Fruit fly (Drosophila melanogaster): ENCODE data around the gene CG6409.

Gene CG6409

DNA sequence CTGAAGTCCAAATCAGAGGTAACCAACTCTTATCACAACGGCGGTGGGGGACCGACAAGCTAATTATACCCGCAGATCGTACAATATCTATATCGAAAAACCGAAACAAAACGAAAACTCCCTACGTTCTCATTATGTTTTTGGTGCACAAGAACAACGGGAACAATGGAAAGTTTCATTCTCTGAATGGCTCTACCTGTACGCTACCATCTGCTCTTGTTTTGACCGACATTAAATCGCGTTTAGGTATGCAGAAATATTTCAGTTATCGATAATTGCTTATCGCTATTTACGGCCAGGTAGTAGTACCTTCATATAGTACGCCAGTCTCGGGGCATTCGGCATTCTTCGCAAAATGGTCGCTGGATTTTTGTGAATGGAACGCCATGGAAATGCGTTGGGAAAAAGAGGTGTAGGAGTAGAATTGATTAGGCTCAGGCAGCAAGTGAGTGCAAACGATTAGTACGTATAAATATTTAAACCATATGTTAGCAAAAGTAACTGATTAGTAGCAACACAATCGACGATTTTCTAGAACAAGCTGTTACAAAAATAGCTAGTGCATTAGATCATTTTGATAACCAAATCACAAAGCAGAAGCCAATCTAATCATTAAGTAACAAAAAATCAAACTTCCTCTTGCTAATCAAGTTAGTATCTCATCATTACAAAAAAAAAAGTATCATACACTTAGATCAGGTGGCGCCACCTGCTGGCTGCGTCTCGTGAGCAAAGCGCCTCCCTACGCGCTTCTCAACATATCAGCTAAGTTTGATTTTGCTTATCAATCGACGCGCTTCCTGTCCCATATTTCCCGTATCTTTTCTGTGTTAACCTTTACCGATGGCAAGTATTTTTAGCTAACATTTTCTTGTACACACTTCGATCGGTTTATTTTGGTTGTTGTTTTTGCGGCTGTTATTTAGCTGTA lies 19.4 kb downstream of the CG6409 start:
- TF ChIP-seq noc (tag; optimal IDR thresholded peaks at IDR 0.05): no peak

DNA sequence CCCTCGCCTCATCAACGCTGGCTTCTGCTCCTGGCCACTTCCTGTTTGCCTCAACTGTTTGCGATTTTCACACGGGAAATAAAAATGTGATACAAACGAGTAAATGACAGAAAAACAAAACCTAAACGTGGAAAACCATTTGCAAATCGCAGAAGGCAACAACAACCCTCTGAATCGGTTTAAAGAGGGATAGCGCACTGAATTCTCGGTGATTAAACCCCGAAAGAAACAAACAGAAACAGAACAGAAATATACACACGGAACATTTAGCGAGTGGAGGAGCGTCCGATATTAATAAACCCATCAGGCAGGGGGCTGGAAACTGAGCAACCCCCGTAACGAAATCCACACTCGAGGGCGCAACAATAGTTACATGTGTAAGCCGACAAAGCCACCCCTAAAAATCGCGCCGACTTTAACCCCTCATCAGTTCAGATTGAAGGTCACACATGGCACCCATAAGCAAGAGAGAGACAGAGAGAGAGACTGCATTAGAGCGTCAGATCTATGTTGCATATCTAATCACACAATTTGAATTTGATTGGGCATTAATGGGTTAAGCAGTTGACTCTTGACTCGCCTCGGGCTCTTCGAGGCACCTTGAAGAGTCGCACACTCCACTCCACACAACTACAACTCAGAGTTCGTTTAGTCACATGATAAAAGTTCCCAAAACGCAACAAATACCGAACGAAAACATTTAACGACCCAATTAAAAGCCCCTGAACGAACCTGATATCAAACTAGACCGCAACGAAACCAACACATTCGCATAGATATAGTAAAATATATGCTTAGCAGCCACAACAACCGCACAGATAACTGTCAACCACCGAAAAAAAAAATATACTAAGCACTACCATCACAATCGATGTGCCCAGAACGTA lies 20.3 kb downstream of the CG6409 start:
- no peak for TF ChIP-seq noc (tag; optimal IDR thresholded peaks at IDR 0.05)

DNA sequence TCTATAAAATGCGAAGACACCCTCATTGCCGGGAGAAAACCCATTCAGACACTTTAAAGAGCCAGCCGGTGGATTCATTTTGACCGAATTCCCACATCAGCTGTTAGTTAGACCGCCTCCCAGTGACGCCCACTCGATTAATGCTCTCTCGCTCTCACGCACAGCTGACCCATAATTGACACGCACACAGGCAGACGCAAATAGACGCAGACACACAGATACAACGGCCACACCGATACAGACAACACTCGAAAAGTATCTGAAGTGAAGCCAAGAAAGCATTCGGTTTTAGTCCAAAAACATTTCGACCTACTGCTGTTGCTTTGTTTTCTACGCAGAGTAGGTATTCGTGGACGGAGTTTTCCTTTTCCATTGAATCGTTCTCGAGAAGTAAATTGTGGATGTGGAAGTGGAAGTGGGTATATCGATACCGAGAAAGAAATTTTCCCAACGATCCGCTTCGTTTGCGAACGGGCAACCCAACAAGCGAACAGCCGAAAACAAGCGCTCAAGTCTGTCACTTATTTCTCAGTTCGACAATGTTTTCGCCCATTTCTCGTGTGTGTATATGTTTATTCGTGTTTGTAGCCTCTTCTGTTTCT lies 22.0 kb downstream of the CG6409 start:
- no peak for TF ChIP-seq noc (tag; optimal IDR thresholded peaks at IDR 0.05)

DNA sequence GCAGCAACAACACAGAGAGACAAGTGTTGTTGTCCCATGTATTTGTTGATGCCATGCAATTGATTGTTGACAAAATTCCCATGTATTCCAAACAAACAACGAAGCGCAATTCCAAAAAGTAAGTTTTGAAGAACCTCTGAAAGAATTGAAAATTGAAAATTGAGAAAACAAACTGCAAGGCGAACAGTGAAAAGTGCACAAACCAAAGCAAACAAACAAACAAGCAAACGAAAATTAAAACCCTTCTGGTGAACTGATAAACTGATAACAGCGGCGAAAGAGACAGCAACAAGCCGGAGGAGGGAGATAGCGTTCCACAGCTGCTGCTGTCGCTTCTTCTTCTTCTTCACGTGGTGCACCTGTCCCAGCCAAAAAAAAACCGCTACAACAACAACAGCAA lies 23.6 kb downstream of the CG6409 start:
- TF ChIP-seq noc (tag; optimal IDR thresholded peaks at IDR 0.05): no peak

DNA sequence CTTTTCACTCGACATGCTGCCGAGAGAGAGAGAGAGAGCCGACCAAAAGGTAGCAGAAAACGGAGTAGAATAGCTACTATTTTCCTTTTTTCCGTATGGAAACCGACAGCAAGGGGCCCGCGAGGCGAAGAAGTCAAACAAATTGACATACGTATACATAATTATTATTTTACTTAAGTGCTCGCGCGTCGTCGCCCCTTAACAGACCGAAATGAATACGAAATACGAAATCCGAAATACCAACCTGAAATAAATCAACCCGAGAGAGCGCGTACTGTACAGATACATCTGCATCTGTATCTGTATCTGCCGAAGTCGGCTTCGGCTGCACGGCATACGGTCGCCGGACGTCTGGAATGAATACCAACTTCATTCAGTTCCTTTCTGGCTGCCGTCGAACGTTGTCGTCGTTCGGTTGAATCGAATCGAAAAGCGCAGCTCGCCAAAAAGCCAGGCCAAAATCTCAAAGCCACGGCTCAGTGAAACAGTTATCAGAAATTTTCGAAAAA lies 24.6 kb downstream of the CG6409 start:
- peak; percentile 44 for TF ChIP-seq noc (tag; optimal IDR thresholded peaks at IDR 0.05)

DNA sequence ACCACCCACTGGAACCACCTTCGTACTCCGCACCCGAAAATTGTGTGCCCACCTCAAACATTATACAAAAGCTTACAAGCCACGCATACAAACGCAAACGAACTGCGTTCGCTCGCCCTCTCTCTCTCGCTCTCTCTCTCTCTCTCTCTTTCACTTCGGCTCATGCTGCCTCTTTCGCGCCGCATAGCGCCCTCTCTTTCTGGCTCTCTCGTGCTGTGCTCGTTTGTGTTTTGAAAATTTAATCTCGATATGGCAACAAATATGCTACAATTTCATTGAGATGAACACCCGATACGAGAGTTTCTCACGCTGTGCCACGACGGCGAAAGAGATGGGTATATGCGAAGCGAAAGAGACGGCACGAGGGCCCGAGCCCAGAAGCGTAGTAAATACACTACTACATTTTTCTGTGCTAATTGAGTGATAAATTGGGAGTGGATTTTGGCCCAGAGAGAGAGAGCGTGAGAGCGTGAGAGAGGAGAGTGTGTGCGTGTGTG lies 25.6 kb downstream of the CG6409 start:
- peak; percentile 31 for TF ChIP-seq noc (tag; optimal IDR thresholded peaks at IDR 0.05)

DNA sequence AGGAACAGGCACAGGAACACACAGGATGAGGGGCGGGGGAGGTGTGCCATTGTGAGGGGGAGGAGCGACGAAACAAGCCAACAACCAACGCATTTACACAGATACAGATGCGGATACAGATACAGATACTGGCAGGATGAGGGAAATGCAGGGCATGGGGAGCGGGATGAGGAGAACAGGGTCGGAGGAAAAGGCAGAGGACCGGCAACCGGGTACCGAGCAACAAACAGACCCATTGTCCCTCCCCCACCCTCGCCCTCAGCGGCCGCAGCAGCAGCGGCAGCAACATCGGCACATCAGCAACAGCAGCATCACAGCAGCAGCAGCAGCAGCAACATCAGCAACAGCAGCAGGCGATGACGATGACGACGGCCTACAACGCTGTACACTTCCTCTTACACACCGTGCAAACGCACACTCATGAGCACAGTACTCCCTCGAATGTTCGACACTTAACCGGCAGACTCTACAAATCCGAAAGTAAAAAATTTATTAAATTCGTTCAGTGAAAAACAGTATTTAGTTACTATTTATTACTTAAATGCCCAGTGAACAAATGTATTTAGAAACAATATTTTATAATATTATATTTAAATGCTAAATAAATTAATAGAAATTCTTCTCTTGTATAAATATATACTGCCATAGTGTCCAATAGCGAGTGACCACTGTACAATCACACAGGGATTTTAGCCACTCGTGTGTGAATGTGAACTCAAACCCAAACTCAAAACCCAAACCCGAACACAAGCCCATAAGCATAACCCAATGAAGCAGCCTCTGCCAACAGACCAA lies 26.6 kb downstream of the CG6409 start:
- TF ChIP-seq noc (tag; optimal IDR thresholded peaks at IDR 0.05): peak; percentile 51

DNA sequence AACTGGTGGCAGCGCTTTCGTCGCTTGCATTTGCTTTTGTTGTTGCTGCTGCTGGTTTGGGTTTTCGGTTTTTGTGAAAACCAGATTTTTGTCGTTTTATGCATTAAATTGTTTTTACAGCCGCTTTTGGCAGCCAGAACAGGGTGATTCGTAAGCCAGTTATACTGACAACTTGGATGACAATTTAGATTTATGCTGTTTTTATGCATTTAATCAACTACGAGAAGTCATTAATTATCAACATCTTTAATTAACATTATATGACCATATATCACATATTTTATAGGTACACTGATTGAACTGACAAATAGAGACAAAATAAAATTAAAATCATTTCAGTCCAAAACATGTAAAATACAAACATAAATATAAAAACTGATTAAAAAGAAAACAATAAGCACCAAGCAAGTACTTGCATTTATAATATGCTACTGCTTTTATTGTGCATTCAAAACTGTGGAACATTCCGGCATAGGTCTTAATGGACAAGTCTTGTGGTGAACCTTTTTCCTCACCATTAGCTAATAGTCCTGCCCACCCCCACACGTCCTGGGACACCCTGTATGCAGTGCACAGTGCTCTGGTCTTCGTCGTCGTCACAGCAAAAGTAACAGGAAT lies 27.3 kb downstream of the CG6409 start:
- no peak for TF ChIP-seq noc (tag; optimal IDR thresholded peaks at IDR 0.05)

DNA sequence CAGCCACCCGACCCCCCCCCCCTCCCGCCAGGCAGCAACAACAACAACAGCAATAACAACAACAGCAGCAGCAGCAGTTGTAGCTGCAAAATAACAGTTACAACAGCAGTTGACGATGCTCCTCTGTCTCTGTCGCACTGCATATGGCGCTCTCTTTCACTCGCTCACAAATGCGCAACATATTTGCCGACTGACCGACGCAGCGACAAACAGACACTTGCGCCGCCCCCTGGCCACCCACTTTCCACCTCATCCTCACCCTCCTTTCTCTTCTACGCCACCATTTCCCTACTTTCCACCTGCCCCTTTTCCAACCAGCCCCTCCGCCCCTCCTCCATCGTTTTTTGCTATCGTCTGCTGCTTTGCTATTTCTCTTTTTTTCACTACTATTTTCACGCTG lies 28.2 kb downstream of the CG6409 start:
- TF ChIP-seq noc (tag; optimal IDR thresholded peaks at IDR 0.05): no peak

DNA sequence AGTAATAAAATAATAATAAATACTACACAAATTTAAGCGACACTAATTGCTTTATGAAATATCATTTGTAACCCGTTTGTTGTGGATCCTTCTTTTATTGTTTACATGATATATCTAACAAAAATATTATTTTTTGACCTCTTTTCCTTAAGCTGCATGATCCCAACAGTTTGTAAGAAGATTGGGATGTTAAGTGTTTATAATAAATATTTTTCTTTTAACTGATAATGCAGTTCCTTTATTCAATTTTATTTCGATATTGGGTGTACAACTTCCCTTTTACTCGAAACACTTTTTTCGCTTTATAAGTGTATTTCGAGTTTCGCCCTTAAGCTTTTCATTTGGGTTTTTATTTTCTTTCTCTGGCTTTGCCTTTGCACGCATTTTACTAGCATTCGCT lies 28.6 kb downstream of the CG6409 start:
- TF ChIP-seq noc (tag; optimal IDR thresholded peaks at IDR 0.05): no peak

DNA sequence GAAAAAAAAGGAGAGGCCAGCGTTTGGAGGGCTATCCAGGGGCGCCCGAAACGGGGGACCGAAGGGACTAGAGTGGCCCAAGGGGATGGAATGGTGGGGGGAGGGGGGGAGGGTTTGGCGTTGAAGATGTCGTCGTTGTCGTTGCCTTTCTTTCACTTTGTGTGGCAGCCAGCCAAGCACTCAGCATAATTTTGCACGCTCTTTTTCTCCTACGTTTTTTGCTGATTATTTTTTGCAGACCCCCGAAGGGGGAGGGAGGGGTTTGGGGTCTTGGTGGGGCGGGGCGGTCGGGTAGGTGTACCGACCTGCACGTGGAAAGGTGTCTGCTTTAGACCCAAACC lies 29.1 kb downstream of the CG6409 start:
- no peak for TF ChIP-seq noc (tag; optimal IDR thresholded peaks at IDR 0.05)

DNA sequence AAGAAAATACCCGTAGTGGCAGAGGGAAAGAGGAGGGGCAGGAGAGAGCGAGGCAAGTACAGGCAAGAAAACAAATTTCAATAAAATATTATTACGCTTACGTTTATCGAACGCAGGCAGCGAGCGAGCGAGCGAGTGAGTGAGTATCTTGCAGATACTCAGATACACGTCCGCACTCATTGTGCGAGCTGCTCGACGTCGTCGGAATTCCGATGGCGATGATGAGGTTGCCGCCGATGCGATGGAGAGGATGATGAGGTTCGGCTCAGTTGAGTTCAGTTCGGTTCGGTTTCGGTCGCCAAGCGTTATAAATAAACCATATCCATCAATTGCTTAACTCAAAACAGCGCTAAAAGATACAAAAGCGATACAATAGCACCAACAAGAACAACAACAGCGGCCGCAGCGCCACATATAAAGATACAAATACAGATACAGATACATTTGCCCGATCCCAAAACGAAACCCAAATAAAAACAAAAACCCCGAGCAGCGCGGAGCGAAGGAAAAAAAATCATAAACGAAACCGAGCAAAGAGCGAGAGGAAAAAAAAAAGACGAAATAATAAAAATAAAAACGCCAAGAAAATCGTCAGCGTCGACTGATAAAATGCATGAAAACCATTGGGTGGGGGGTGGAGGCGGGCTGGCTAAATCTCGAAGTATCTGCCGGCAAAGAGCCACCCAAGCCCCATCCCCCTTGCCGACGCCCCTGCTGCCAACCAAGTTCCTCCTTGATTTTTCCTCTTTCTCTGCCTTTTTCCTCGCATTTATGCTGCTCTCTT lies 29.6 kb downstream of the CG6409 start:
- TF ChIP-seq noc (tag; optimal IDR thresholded peaks at IDR 0.05): peak; percentile 32

DNA sequence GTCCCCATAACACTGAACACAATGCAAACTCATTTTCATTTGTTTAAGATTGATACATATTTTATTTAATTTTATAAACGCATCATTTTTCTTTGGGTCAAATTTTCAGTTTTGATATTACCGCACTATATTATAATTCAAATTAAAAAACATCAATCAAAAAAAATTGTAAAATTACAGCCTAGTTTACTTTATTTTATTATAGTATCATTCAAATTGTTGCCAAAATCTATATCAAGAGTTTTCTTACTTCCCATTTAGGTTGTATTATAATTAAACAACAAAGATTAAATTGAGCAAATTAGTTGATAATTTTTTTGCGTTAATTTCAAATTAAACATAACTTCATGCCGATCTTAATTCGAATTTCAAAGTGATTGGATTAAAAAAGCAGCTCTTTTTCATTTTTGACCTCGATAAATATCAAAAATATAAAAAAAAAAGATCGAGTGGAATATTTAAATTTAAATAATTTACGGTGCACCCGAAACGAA lies 30.3 kb downstream of the CG6409 start:
- TF ChIP-seq noc (tag; optimal IDR thresholded peaks at IDR 0.05): no peak
